Worm (Caenorhabditis elegans) whole organism, L4/young adult: ENCODE measurements around the gene Y55F3AR.2.
"Not testable (repeated sequence)": the region's sequence is repeated elsewhere in the genome, so short reads cannot be mapped to it uniquely, and the experiment has no call there.

ENCODE experiments used
- W03F9.2 ChIP-seq: fragments of 150-350 bp; optimal IDR thresholded peaks from 2 replicates; lab custom pipeline; 2014; ENCODE audit warnings: missing biosample characterization, missing genetic modification characterization
- dao-5 ChIP-seq: sonication (generic microtip); optimal IDR thresholded peaks from 2 replicates; lab custom pipeline; 2016; ENCODE audit warnings: missing genotype, missing genetic modification characterization, moderate library complexity, missing compliant biosample characterization
- him-1 ChIP-seq: sonication (generic microtip); optimal IDR thresholded peaks from 2 replicates; lab custom pipeline; 2016; ENCODE audit warnings: missing genotype, missing genetic modification reagents, missing genetic modification characterization, missing compliant biosample characterization

- TF ChIP-seq him-1; dao-5 (tag; lab: Kevin White, UChicago); W03F9.2: not testable (repeated sequence)
These were observed 42.7 kb upstream of the Y55F3AR.2 start, which contains the start of gene Y55F3AM.21 for ce11 chrIV:1051636-1052133.
